In genomic region chr3R:10631807-10632206, dm6 we compare ENCODE assay signal across 1 fruit fly cellular context.
TF ChIP-seq lines count a peak whose summit lies in the region.

No protein-coding gene starts in this region.

TF ChIP-seq in whole organism, prepupa, 60 proteins besides CTCF, POLR2A, EP300 and RAD21 (continued from another document):
- TF ChIP-seq Sox14 (GFP tag; optimal IDR thresholded peaks at IDR 0.05; lab: Kevin White, UChicago) (peak; percentile 24), svp (GFP tag; lab: Kevin White, UChicago) (peak; percentile 72), Ets21C (GFP tag; optimal IDR thresholded peaks at IDR 0.05; lab: Kevin White, UChicago) (peak; percentile 1), topi (GFP tag; optimal IDR thresholded peaks at IDR 0.05; lab: Kevin White, UChicago) (peak; percentile 41), cyc (GFP tag; optimal IDR thresholded peaks at IDR 0.05; lab: Kevin White, UChicago) (peak; percentile 41), Hr4 (GFP tag; optimal IDR thresholded peaks at IDR 0.05; lab: Kevin White, UChicago) (peak; percentile 35), Eip93F (GFP tag; optimal IDR thresholded peaks at IDR 0.05; lab: Kevin White, UChicago) (no peak), CG8119 (GFP tag; IDR thresholded peaks at IDR 0.05; lab: Robert Waterston, UW) (peak; percentile 38; the same call in 1 of the 3 replicates), CG4318 (GFP tag; optimal IDR thresholded peaks at IDR 0.05; lab: Kevin White, UChicago) (peak; percentile 14), lz (GFP tag; optimal IDR thresholded peaks at IDR 0.05; lab: Kevin White, UChicago) (peak; percentile 48), achi (GFP tag; optimal IDR thresholded peaks at IDR 0.05; lab: Kevin White, UChicago) (peak; percentile 34), acj6 (GFP tag; optimal IDR thresholded peaks at IDR 0.05; lab: Kevin White, UChicago) (no peak), CG31627 (GFP tag; optimal IDR thresholded peaks at IDR 0.05; lab: Kevin White, UChicago) (peak; percentile 27)
